Worm (Caenorhabditis elegans) whole organism, L3 larva: ENCODE measurements around the gene ZC132.3.

Experiments used
- R02D3.7 ChIP-seq: fragments of 150-350 bp; optimal IDR thresholded peaks from 2 replicates; lab custom pipeline; 2014; ENCODE audit warnings: missing biosample characterization, missing genetic modification characterization
- ZK546.5 ChIP-seq: sonication (generic microtip); optimal IDR thresholded peaks from 2 replicates; lab custom pipeline; 2017; ENCODE audit warnings: missing biosample characterization, missing genetic modification characterization
- aly-2 ChIP-seq: fragments of 150-350 bp; optimal IDR thresholded peaks from 2 replicates; lab custom pipeline; 2014; ENCODE audit warnings: missing biosample characterization, missing genetic modification characterization
- ama-1 ChIP-seq: fragments of 150-350 bp; optimal IDR thresholded peaks from 2 replicates; lab custom pipeline; 2018
- ceh-28 ChIP-seq: fragments of 150-350 bp; optimal IDR thresholded peaks from 2 replicates; lab custom pipeline; 2014; ENCODE audit warnings: missing biosample characterization, missing genetic modification reagents, missing genetic modification characterization
- ceh-82 ChIP-seq: fragments of 150-350 bp; optimal IDR thresholded peaks from 2 replicates; lab custom pipeline; 2014; ENCODE audit warnings: missing biosample characterization, missing genetic modification characterization
- ceh-9 ChIP-seq: sonication (generic microtip); optimal IDR thresholded peaks from 2 replicates; lab custom pipeline; 2018; ENCODE audit warnings: missing biosample characterization, missing genetic modification characterization
- daf-12 ChIP-seq: fragments of 150-350 bp; optimal IDR thresholded peaks from 2 replicates; lab custom pipeline; 2014; ENCODE audit warnings: missing biosample characterization, missing genetic modification reagents, missing genetic modification characterization
- egl-27 ChIP-seq: sonication (generic microtip); optimal IDR thresholded peaks from 4 replicates; lab custom pipeline; 2017; ENCODE audit warnings: missing biosample characterization, missing genetic modification reagents, missing genetic modification characterization
- egl-5 ChIP-seq: fragments of 150-350 bp; optimal IDR thresholded peaks from 2 replicates; lab custom pipeline; 2017; ENCODE audit warnings: missing biosample characterization, missing genetic modification reagents, missing genetic modification characterization, inconsistent platforms
- elt-1 ChIP-seq: fragments of 150-350 bp; optimal IDR thresholded peaks from 2 replicates; lab custom pipeline; 2014; ENCODE audit warnings: missing biosample characterization, missing genetic modification characterization
- elt-2 ChIP-seq: sonication (generic microtip); optimal IDR thresholded peaks from 2 replicates; lab custom pipeline; 2016; ENCODE audit warnings: missing genetic modification reagents, mild to moderate bottlenecking, missing genetic modification characterization, missing compliant biosample characterization
- elt-3 ChIP-seq, 3 experiments: fragments of 150-350 bp in 1 of 3; sonication (generic microtip) in 2 of 3; optimal IDR thresholded peaks; 2 replicates in 2 of 3; 4 replicates in 1 of 3; lab custom pipeline; 2014 to 2017; ENCODE audit warnings: missing biosample characterization in 3 of 3, missing genetic modification characterization in 3 of 3
- eor-1 ChIP-seq, 2 experiments: fragments of 150-350 bp; optimal IDR thresholded peaks; 2 replicates each; lab custom pipeline; 2014 to 2018; ENCODE audit warnings: missing biosample characterization in 2 of 2, missing genetic modification characterization in 2 of 2
- fkh-10 ChIP-seq: sonication (generic microtip); optimal IDR thresholded peaks from 2 replicates; lab custom pipeline; 2017; ENCODE audit warnings: missing biosample characterization, missing genetic modification reagents, missing genetic modification characterization
- fkh-2 ChIP-seq: fragments of 150-350 bp; optimal IDR thresholded peaks from 2 replicates; lab custom pipeline; 2014; ENCODE audit warnings: missing biosample characterization, missing genetic modification reagents, missing genetic modification characterization
- fos-1 ChIP-seq: fragments of 150-350 bp; optimal IDR thresholded peaks from 2 replicates; lab custom pipeline; 2014; ENCODE audit warnings: missing biosample characterization, missing genetic modification characterization
- hmg-11 ChIP-seq: sonication (generic microtip); optimal IDR thresholded peaks from 2 replicates; lab custom pipeline; 2016; ENCODE audit warnings: missing genetic modification characterization, missing compliant biosample characterization
- jun-1 ChIP-seq: fragments of 150-350 bp; optimal IDR thresholded peaks from 2 replicates; lab custom pipeline; 2014; ENCODE audit warnings: missing biosample characterization, missing genetic modification reagents, missing genetic modification characterization
- lin-15B ChIP-seq: fragments of 150-350 bp; optimal IDR thresholded peaks from 2 replicates; lab custom pipeline; 2014; ENCODE audit warnings: missing biosample characterization, missing genetic modification characterization
- lsy-12 ChIP-seq: sonication (generic microtip); optimal IDR thresholded peaks from 2 replicates; lab custom pipeline; 2016; ENCODE audit warnings: mild to moderate bottlenecking, missing genetic modification characterization, missing compliant biosample characterization
- mdl-1 ChIP-seq: fragments of 150-350 bp; optimal IDR thresholded peaks from 2 replicates; lab custom pipeline; 2014; ENCODE audit warnings: missing biosample characterization, missing genetic modification characterization
- nfya-1 ChIP-seq: sonication (generic microtip); optimal IDR thresholded peaks from 2 replicates; lab custom pipeline; 2017; ENCODE audit warnings: missing genetic modification characterization, mild to moderate bottlenecking, missing compliant biosample characterization, antibody characterized with exemption, moderate library complexity; ENCODE audit not compliant: insufficient read depth
- nhr-11 ChIP-seq: fragments of 150-350 bp; optimal IDR thresholded peaks from 2 replicates; lab custom pipeline; 2014; ENCODE audit warnings: missing biosample characterization, missing genetic modification characterization
- nhr-12 ChIP-seq: fragments of 150-350 bp; optimal IDR thresholded peaks from 2 replicates; lab custom pipeline; 2014; ENCODE audit warnings: missing biosample characterization, missing genetic modification characterization
- nhr-23 ChIP-seq: fragments of 150-350 bp; optimal IDR thresholded peaks from 2 replicates; lab custom pipeline; 2014; ENCODE audit warnings: missing biosample characterization, missing genetic modification reagents, missing genetic modification characterization
- nhr-25 ChIP-seq: sonication (generic microtip); optimal IDR thresholded peaks from 2 replicates; lab custom pipeline; 2017; ENCODE audit warnings: missing biosample characterization, missing genetic modification characterization
- nhr-28 ChIP-seq: fragments of 150-350 bp; optimal IDR thresholded peaks from 2 replicates; lab custom pipeline; 2014; ENCODE audit warnings: missing biosample characterization, missing genetic modification characterization
- nhr-43 ChIP-seq: sonication (generic microtip); optimal IDR thresholded peaks from 2 replicates; lab custom pipeline; 2016; ENCODE audit warnings: mild to moderate bottlenecking, missing genetic modification characterization, missing compliant biosample characterization; ENCODE audit not compliant: poor library complexity, severe bottlenecking
- nhr-67 ChIP-seq: fragments of 150-350 bp; optimal IDR thresholded peaks from 2 replicates; lab custom pipeline; 2014; ENCODE audit warnings: missing biosample characterization, missing genetic modification characterization
- nhr-76 ChIP-seq: fragments of 150-350 bp; sonication (generic microtip); optimal IDR thresholded peaks from 5 replicates; lab custom pipeline; 2014; ENCODE audit warnings: missing biosample characterization, missing genetic modification characterization
- nhr-77 ChIP-seq: fragments of 150-350 bp; optimal IDR thresholded peaks from 2 replicates; lab custom pipeline; 2014; ENCODE audit warnings: missing biosample characterization, missing genetic modification characterization
- pha-4 ChIP-seq: fragments of 150-350 bp; optimal IDR thresholded peaks from 2 replicates; lab custom pipeline; 2014; ENCODE audit warnings: missing biosample characterization, missing genetic modification reagents, missing genetic modification characterization
- pqm-1 ChIP-seq: fragments of 150-350 bp; optimal IDR thresholded peaks from 2 replicates; lab custom pipeline; 2017; ENCODE audit warnings: missing biosample characterization, missing genetic modification characterization, inconsistent platforms
- sea-2 ChIP-seq: fragments of 150-350 bp; sonication (generic microtip); optimal IDR thresholded peaks from 4 replicates; lab custom pipeline; 2014; ENCODE audit warnings: missing biosample characterization, missing genetic modification reagents, missing genetic modification characterization
- skn-1 ChIP-seq: fragments of 150-350 bp; optimal IDR thresholded peaks from 2 replicates; lab custom pipeline; 2014; ENCODE audit warnings: missing biosample characterization, missing genetic modification characterization
- snpc-4 ChIP-seq: fragments of 150-350 bp; optimal IDR thresholded peaks from 2 replicates; lab custom pipeline; 2014; ENCODE audit warnings: missing biosample characterization, missing genetic modification characterization
- tbx-2 ChIP-seq: sonication (generic microtip); optimal IDR thresholded peaks from 2 replicates; lab custom pipeline; 2016; ENCODE audit warnings: mild to moderate bottlenecking, missing genetic modification characterization, missing compliant biosample characterization
- unc-39 ChIP-seq: sonication (generic microtip); optimal IDR thresholded peaks from 4 replicates; lab custom pipeline; 2017; ENCODE audit warnings: missing biosample characterization, missing genetic modification characterization
- unc-62 ChIP-seq: fragments of 150-350 bp; sonication (generic microtip); optimal IDR thresholded peaks from 4 replicates; lab custom pipeline; 2014; ENCODE audit warnings: missing biosample characterization, missing genetic modification reagents, missing genetic modification characterization
- zag-1 ChIP-seq: fragments of 150-350 bp; optimal IDR thresholded peaks from 2 replicates; lab custom pipeline; 2014; ENCODE audit warnings: missing biosample characterization, missing genetic modification characterization
- ztf-4 ChIP-seq: fragments of 150-350 bp; optimal IDR thresholded peaks from 2 replicates; lab custom pipeline; 2014; ENCODE audit warnings: missing biosample characterization, missing genetic modification characterization

ZC132.3 gene

DNA sequence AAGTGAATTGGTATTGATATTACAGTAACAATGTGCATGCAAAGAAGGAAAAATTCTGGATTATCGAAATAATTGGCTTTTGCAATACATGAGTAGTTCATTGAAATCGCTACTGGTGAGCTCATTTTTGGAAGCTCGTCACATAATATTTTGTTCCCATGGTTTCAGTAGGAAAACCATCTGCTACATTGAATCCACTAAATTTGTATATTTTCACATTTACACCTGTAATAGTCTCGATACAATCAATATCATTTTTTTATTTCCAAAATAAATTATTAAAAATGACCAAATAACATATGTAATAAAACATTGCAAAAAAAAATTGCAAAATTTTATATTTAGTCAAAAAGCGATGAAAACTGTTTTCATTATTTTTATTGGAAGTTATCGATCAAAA is 15.4 kb upstream of the ZC132.3 start, which contains the start of gene srh-192:
Gene srh-192, minus strand, starts transcription at position 101 of the 400 bp plus-strand sequence.
- TF ChIP-seq unc-39 (no peak), snpc-4 (tag; lab: Kevin White, UChicago) (no peak), nhr-28 (tag; lab: Kevin White, UChicago) (no peak), nhr-23 (tag; lab: Kevin White, UChicago) (no peak), elt-2 (tag; lab: Kevin White, UChicago) (no peak), pqm-1 (tag; lab: Kevin White, UChicago) (no peak), nhr-25 (tag; lab: Kevin White, UChicago) (no peak), skn-1 (tag; lab: Kevin White, UChicago) (no peak), aly-2 (tag; lab: Kevin White, UChicago) (no peak), pha-4 (tag; lab: Kevin White, UChicago) (no peak), ztf-4 (tag; lab: Kevin White, UChicago) (no peak), ZK546.5 (tag; lab: Kevin White, UChicago) (no peak), ceh-9 (tag; lab: Kevin White, UChicago) (no peak), zag-1 (tag; lab: Kevin White, UChicago) (no peak), fkh-2 (tag; lab: Kevin White, UChicago) (no peak), egl-27 (no peak), lin-15B (tag; lab: Kevin White, UChicago) (no peak), unc-62 (no peak), lsy-12 (tag; lab: Kevin White, UChicago) (no peak), hmg-11 (no peak)

DNA sequence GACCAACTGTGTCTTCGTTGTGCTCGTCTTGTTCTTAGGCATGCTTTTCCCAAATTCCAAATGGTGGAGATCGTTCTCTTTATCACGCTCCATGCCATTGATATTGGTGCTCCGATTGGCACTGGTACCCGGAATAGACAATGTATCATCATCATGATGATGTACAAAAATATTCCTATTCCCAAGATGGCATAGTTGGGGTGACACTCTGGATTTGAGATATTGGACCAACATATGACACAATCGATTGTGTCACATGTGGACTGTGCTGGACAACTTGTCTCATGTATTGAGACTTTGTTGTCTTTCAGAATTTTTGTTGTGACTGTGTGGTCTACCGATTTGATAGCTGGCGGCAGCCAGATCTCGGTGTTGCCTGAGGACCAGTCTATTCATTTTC is 4.6 kb upstream of the ZC132.3 start:
- no peak for TF ChIP-seq hmg-11
- TF ChIP-seq nhr-67 = no peak
- no peak for TF ChIP-seq ceh-82 (tag; lab: Kevin White, UChicago)
- no peak for TF ChIP-seq nhr-11
- TF ChIP-seq nhr-77 (tag; lab: Kevin White, UChicago) = no peak
- no peak for TF ChIP-seq lsy-12 (tag; lab: Kevin White, UChicago)
- TF ChIP-seq nhr-76 = no peak
- TF ChIP-seq nhr-12 (tag; lab: Kevin White, UChicago) = no peak
- no peak for TF ChIP-seq unc-62
- no peak for TF ChIP-seq zag-1 (tag; lab: Kevin White, UChicago)
- TF ChIP-seq jun-1 (tag; lab: Kevin White, UChicago) = no peak
- TF ChIP-seq pqm-1 (tag; lab: Kevin White, UChicago) = no peak
- no peak for TF ChIP-seq nhr-43 (tag; lab: Kevin White, UChicago)
- no peak for TF ChIP-seq fos-1 (tag; lab: Kevin White, UChicago)
- TF ChIP-seq, all 47 proteins: peak for 0

DNA sequence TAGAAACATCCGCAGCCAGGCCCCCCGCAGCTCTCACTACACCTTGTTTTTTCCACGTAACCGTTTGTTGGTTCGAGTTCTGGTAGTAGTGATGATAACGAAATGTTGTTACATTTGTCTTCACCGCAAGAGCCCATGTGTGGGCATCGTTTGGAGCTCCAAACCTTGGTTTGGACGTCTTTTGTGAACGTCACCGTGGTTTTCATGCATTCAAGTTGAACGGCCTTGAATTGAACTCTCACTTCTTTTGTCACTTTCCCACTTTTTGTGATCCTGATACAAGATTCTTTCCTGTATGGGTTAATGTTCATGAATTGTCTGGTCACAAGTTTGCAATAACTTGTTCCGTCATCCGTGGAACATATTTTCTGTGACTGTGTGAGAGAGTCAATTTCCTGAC is 4.2 kb upstream of the ZC132.3 start:
- no peak for TF ChIP-seq ceh-28 (tag; lab: Kevin White, UChicago)
- no peak for TF ChIP-seq nhr-67
- no peak for TF ChIP-seq ZK546.5 (tag; lab: Kevin White, UChicago)
- no peak for TF ChIP-seq snpc-4 (tag; lab: Kevin White, UChicago)
- no peak for TF ChIP-seq fkh-10
- TF ChIP-seq nhr-43 (tag; lab: Kevin White, UChicago) = no peak
- no peak for TF ChIP-seq egl-5 (tag; lab: Kevin White, UChicago)
- TF ChIP-seq lsy-12 (tag; lab: Kevin White, UChicago) = no peak

DNA sequence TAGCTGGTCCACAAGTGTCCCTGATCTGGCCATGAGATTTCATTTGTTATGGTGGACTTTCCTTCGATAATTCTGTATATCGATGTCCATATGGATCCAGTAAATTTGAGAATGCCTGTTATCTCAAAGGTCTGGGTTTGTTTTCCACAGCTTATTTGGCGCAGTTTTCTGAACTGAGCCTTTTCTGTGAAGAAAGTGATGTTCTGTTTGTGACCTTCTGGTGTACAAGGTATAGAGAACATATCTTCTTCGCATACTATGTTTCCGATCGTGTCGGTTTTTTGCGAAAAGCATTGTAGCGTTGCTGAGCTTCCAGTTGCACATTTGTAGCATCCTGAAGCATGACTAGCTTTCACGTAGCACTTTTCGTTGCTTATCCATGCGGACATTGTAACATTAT is 3.2 kb upstream of the ZC132.3 start:
- TF ChIP-seq nhr-43 (tag; lab: Kevin White, UChicago) (no peak), egl-5 (tag; lab: Kevin White, UChicago) (no peak), ceh-9 (tag; lab: Kevin White, UChicago) (no peak), lin-15B (tag; lab: Kevin White, UChicago) (no peak)

- TF ChIP-seq snpc-4 (tag; lab: Kevin White, UChicago) (no peak), R02D3.7 (tag; lab: Kevin White, UChicago) (no peak), nhr-28 (tag; lab: Kevin White, UChicago) (no peak), sea-2 (GFP tag; lab: Kevin White, UChicago) (no peak), egl-5 (tag; lab: Kevin White, UChicago) (no peak), elt-1 (tag; lab: Kevin White, UChicago) (no peak), daf-12 (no peak), ZK546.5 (tag; lab: Kevin White, UChicago) (no peak), nhr-76 (no peak), ama-1 (lab: Kevin White, UChicago) (no peak), eor-1 (tag; optimal IDR thresholded peaks at IDR 0.05; lab: Kevin White, UChicago) (no peak), fos-1 (tag; lab: Kevin White, UChicago) (no peak), tbx-2 (tag; lab: Kevin White, UChicago) (no peak), aly-2 (tag; lab: Kevin White, UChicago) (no peak), nhr-25 (tag; lab: Kevin White, UChicago) (no peak), elt-3 (tag; optimal IDR thresholded peaks at IDR 0.05; lab: Kevin White, UChicago) (no peak), nfya-1 (no peak), mdl-1 (tag; lab: Kevin White, UChicago) (no peak)
Measured at ce11 chrV:4298579-4298978, 1.1 kb downstream of the ZC132.3 start, which contains the start of gene ZC132.11. ZC132.11 (minus strand) TSS chrV:4298679.
